Worm (Caenorhabditis elegans) whole organism, L4 larva: ENCODE data around the gene H25K10.1.
A peak's percentile ranks its signal among the peaks of the same experiment; 100 is the strongest.

ENCODE experiments used
- D1046.2 ChIP-seq: fragments of 200-800 bp; sonication (Bioruptor generic); IDR thresholded peaks from 2 replicates; pipeline ENCODE4 v1.3.6; 2022; ENCODE audit warnings: missing genetic modification characterization, missing compliant biosample characterization
- ceh-20 ChIP-seq: fragments of 200-800 bp; sonication (Bioruptor generic); IDR thresholded peaks from 2 replicates; pipeline ENCODE4 v1.3.6; 2022; ENCODE audit warnings: missing genetic modification reagents, missing genetic modification characterization, missing compliant biosample characterization
- ctbp-1 ChIP-seq: fragments of 200-800 bp; sonication (Bioruptor generic); IDR thresholded peaks from 2 replicates; pipeline ENCODE4 v1.3.6; 2022; ENCODE audit warnings: missing genetic modification reagents, missing genetic modification characterization, missing compliant biosample characterization
- lin-29 ChIP-seq: fragments of 200-800 bp; sonication (Bioruptor generic); IDR thresholded peaks from 2 replicates; pipeline ENCODE4 v1.3.6; 2022; ENCODE audit warnings: missing genetic modification reagents, missing genetic modification characterization, missing compliant biosample characterization
- nhr-102 ChIP-seq: sonication (generic microtip); optimal IDR thresholded peaks from 2 replicates; lab custom pipeline; 2016; ENCODE audit warnings: mild to moderate bottlenecking, missing genetic modification characterization, moderate library complexity, missing compliant biosample characterization
- nhr-41 ChIP-seq: fragments of 200-800 bp; sonication (Bioruptor generic); IDR thresholded peaks from 2 replicates; pipeline ENCODE4 v1.3.6; 2022; ENCODE audit warnings: missing genetic modification reagents, missing genetic modification characterization, missing compliant biosample characterization
- sdz-12 ChIP-seq: fragments of 200-800 bp; sonication (Bioruptor generic); optimal IDR thresholded peaks from 2 replicates; lab custom pipeline; 2018; ENCODE audit warnings: mild to moderate bottlenecking, missing genetic modification characterization, missing compliant biosample characterization
- unc-62 ChIP-seq, 3 experiments: fragments of 150-350 bp in 1 of 3; sonication (generic microtip); optimal IDR thresholded peaks in 2 of 3; peaks in 1 of 3; 1 replicate in 1 of 3; 2 replicates in 2 of 3; lab custom pipeline; 2014 to 2017; ENCODE audit warnings: missing biosample characterization in 3 of 3, missing genetic modification characterization in 3 of 3, missing genetic modification reagents in 3 of 3, missing genotype in 1 of 3

Gene H25K10.1

DNA sequence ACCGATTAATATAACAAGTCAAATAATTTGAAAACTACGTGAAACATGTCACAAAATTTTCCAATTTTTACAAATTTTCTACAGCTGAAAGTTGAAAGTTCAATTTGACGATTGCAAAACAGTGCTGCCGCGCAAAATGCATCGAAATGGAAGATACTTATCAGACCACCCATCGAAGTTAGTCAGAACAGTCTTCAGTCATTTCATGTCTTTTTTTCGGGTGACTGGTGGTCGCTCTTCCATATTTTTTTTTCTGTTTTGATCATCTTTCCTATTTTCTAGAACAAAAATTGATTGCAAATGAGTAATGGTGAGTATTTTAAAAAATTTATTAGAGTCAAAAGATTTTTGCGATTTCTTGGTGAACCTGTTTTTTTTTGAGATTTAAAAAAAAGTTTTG lies 45.0 kb downstream of the H25K10.1 start, which contains the start of gene F38C2.1:
TSS of gene F38C2.1 (plus strand) at position 301 of the 400 bp plus-strand sequence.
- TF ChIP-seq sdz-12 (GFP tag; lab: Kevin White, UChicago), result no peak

DNA sequence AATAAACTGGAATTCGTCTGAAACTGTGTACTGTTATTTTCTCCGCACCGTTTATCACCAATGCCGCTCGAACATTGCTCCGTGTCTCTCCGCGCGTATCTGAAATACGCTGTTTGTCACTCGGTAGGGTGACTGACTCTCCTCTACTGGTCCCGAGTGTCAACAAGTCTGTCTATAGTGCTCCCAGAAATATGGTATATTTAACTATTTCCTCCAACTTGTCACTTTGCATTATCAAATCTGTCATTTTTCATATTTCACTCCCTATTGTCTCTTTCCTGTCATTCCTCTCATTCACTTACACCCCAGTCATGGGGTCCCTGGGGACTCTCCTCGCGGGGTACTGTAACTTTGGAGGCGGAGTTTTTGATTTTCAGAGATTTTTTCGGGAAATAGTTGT lies 52.3 kb downstream of the H25K10.1 start, which contains the start of gene hlh-17:
TSS of gene hlh-17 (plus strand) at position 301 of the 400 bp plus-strand sequence.
- TF ChIP-seq nhr-41 (GFP tag; lab: Robert Waterston, UW) (no peak), D1046.2 (GFP tag; lab: Robert Waterston, UW) (no peak), unc-62 (GFP tag; optimal IDR thresholded peaks at IDR 0.05 in 1 of 2; lab: Kevin White, UChicago) (peak in 1 of 2 experiments; percentile 57), unc-62 (tag; optimal IDR thresholded peaks at IDR 0.05; lab: Kevin White, UChicago) (no peak), ctbp-1 (GFP tag; lab: Robert Waterston, UW) (no peak), ceh-20 (no peak), nhr-102 (tag; lab: Kevin White, UChicago) (no peak), lin-29 (no peak)
- TF ChIP-seq, all 104 proteins: peak for 1
